Worm (Caenorhabditis elegans): ENCODE results near the gene T20D4.12.
"Not testable (repeated sequence)": the region's sequence is repeated elsewhere in the genome, so short reads cannot be mapped to it uniquely, and the experiment has no call there.

Gene T20D4.12

ce11 chrV:3396765-3397164 is at the start of gene T20D4.12:
Gene T20D4.12 (plus strand): TSS chrV:3397065.
- TF ChIP-seq unc-62 (GFP tag; optimal IDR thresholded peaks at IDR 0.05): not testable (repeated sequence)

ce11 chrV:3347486-3347885 is 49.4 kb upstream of the T20D4.12 start:
- TF ChIP-seq unc-62 (GFP tag; optimal IDR thresholded peaks at IDR 0.05): no peak

- TF ChIP-seq unc-62 (GFP tag; optimal IDR thresholded peaks at IDR 0.05): no peak
These were observed 47.0 kb upstream of the T20D4.12 start, which contains the start of gene C17B7.15 for ce11 chrV:3349877-3350276. Gene C17B7.15 (plus strand): TSS chrV:3350177.

ce11 chrV:3351266-3351665 is 45.6 kb upstream of the T20D4.12 start, which contains the start of gene str-63:
Gene str-63 (plus strand): TSS chrV:3351566.
- no peak for TF ChIP-seq unc-62 (GFP tag; optimal IDR thresholded peaks at IDR 0.05)

ce11 chrV:3352925-3353324 is 43.9 kb upstream of the T20D4.12 start, which contains the start of gene C17B7.12:
Gene C17B7.12 (plus strand): TSS chrV:3353225.
- no peak for TF ChIP-seq unc-62 (GFP tag; optimal IDR thresholded peaks at IDR 0.05)

- TF ChIP-seq unc-62 (GFP tag; optimal IDR thresholded peaks at IDR 0.05): no peak
These were observed 41.3 kb upstream of the T20D4.12 start for ce11 chrV:3355544-3355943.

- no peak for TF ChIP-seq unc-62 (GFP tag; optimal IDR thresholded peaks at IDR 0.05)
These were observed 39.8 kb upstream of the T20D4.12 start, which contains the start of gene scrm-3 for ce11 chrV:3357106-3357505. Gene scrm-3 (minus strand): TSS chrV:3357206.

ce11 chrV:3358267-3358666 is 38.6 kb upstream of the T20D4.12 start, which contains the start of gene C04E12.5:
Gene C04E12.5 (plus strand): TSS chrV:3358567.
- TF ChIP-seq unc-62 (GFP tag; optimal IDR thresholded peaks at IDR 0.05): no peak

- TF ChIP-seq unc-62 (GFP tag; optimal IDR thresholded peaks at IDR 0.05): no peak
These were observed 35.2 kb upstream of the T20D4.12 start for ce11 chrV:3361633-3362032.

ce11 chrV:3362475-3362874 is 34.4 kb upstream of the T20D4.12 start, which contains the start of gene C04E12.4:
Gene C04E12.4 (plus strand): TSS chrV:3362775.
- TF ChIP-seq unc-62 (GFP tag; optimal IDR thresholded peaks at IDR 0.05): no peak

- TF ChIP-seq unc-62 (GFP tag; optimal IDR thresholded peaks at IDR 0.05): not testable (repeated sequence)
These were observed 29.1 kb upstream of the T20D4.12 start, which contains the start of gene C04E12.2 for ce11 chrV:3367773-3368172. Gene C04E12.2 (plus strand): TSS chrV:3368073.

- no peak for TF ChIP-seq unc-62 (GFP tag; optimal IDR thresholded peaks at IDR 0.05)
These were observed 24.2 kb upstream of the T20D4.12 start, which contains the start of gene srx-121 for ce11 chrV:3372673-3373072. Gene srx-121 (minus strand): TSS chrV:3372773.

ce11 chrV:3376973-3377372 is 19.9 kb upstream of the T20D4.12 start, which contains the start of gene srbc-2:
Gene srbc-2 (minus strand): TSS chrV:3377073.
- no peak for TF ChIP-seq unc-62 (GFP tag; optimal IDR thresholded peaks at IDR 0.05)

ce11 chrV:3388299-3388698 is 8.6 kb upstream of the T20D4.12 start:
- no peak for TF ChIP-seq unc-62 (GFP tag; optimal IDR thresholded peaks at IDR 0.05)

ce11 chrV:3391005-3391404 is 5.9 kb upstream of the T20D4.12 start:
- no peak for TF ChIP-seq unc-62 (GFP tag; optimal IDR thresholded peaks at IDR 0.05)

ce11 chrV:3394065-3394464 is 2.8 kb upstream of the T20D4.12 start:
- no peak for TF ChIP-seq unc-62 (GFP tag; optimal IDR thresholded peaks at IDR 0.05)

- TF ChIP-seq unc-62 (GFP tag; optimal IDR thresholded peaks at IDR 0.05): no peak
These were observed 2.1 kb upstream of the T20D4.12 start, which contains the start of gene T20D4.15 for ce11 chrV:3394694-3395240. Gene T20D4.15 (minus strand): TSS chrV:3394744.
